Worm (Caenorhabditis elegans): ENCODE results near the gene C14C10.5.

C14C10.5 gene

DNA sequence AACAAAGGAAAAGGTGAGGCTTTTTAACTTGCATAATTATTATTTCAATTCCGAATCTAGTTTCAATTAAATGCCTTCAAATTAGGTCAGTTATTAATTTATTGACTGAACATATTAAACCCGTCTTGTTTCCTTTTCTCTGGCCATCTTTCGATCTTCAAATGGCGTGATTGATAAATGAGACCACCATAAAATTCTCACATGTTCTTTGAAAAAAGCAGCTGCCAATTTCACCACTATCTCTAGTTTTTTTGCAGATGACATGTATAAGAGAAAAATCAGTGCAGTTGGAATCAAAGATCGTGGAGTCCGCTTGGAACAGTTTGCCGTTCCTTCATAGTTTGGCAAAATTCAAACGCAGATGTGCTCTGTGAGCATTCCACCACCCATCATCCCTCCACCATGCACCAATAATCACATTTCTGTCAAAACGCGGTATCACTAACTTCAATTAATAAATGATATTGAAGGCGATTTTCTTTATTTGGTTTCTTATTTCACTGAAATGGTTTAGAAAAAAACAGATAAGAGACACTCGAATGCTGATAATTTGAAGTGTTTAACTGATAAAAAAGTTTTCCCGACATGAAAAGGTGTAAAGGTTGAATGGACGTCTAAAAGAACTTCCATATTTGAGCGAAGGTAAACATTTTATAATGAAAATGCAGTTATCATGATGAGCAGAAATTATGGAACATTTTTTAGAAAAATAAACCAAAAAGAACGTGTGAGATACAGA lies 37.9 kb downstream of the C14C10.5 start (continued):
- no peak for TF ChIP-seq zag-1 (tag; optimal IDR thresholded peaks at IDR 0.05)
- TF ChIP-seq aly-2 (tag; optimal IDR thresholded peaks at IDR 0.05) = no peak
- no peak for TF ChIP-seq ceh-16 (tag; optimal IDR thresholded peaks at IDR 0.05)
- TF ChIP-seq sma-9 (GFP tag; optimal IDR thresholded peaks at IDR 0.05) = peak; percentile 67
- no peak for TF ChIP-seq sma-9 (tag; optimal IDR thresholded peaks at IDR 0.05)
- TF ChIP-seq nhr-11 (tag; optimal IDR thresholded peaks at IDR 0.05) = no peak
- no peak for TF ChIP-seq blmp-1 (tag; optimal IDR thresholded peaks at IDR 0.05; ENCODE audit: insufficient read depth)
- TF ChIP-seq egl-27 (tag; optimal IDR thresholded peaks at IDR 0.05) = peak; percentile 37
- TF ChIP-seq nhr-237 (tag; optimal IDR thresholded peaks at IDR 0.05) = no peak
- TF ChIP-seq mbf-1 (tag; optimal IDR thresholded peaks at IDR 0.05) = no peak
- TF ChIP-seq nhr-21 (tag; optimal IDR thresholded peaks at IDR 0.05) = no peak
- no peak for TF ChIP-seq ZK546.5 (tag; optimal IDR thresholded peaks at IDR 0.05)
- TF ChIP-seq ztf-1 (GFP tag; conservative IDR thresholded peaks at IDR 0.05) = no peak
- TF ChIP-seq ama-1 (optimal IDR thresholded peaks at IDR 0.05) = no peak

DNA sequence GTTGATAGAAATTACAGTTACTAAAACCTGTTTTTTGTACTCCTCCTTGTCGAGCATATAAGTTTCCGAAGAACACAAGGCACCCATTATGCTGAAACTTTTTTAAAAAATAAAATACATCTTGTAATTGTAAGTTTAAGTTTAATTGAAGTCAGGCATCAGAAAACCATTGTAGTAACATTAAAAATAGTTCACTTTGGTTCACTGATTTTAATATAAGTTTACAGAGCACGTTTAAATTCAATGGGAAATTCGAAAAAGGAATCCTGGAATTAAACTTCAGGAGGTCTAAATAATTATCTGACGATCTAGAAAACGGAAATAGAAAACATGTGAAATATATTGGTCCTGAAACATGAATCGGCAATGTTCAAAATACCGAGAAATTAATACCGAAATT lies 40.4 kb downstream of the C14C10.5 start, which contains the start of gene gpa-8:
Gene gpa-8, minus strand, starts transcription at position 101 of the 400 bp plus-strand sequence.
- TF ChIP-seq unc-62 (GFP tag; optimal IDR thresholded peaks at IDR 0.05) (no peak), lsy-2 (tag; optimal IDR thresholded peaks at IDR 0.05) (no peak), blmp-1 (tag; optimal IDR thresholded peaks at IDR 0.05; ENCODE audit: insufficient read depth) (no peak), sem-4 (tag; optimal IDR thresholded peaks at IDR 0.05) (no peak), nhr-25 (tag; optimal IDR thresholded peaks at IDR 0.05) (no peak), ztf-1 (GFP tag; conservative IDR thresholded peaks at IDR 0.05) (no peak), Y55F3AM.14 (GFP tag; optimal IDR thresholded peaks at IDR 0.05) (no peak), nhr-23 (tag; optimal IDR thresholded peaks at IDR 0.05) (no peak), skn-1 (tag; optimal IDR thresholded peaks at IDR 0.05) (no peak), elt-3 (tag; optimal IDR thresholded peaks at IDR 0.05) (no peak)

DNA sequence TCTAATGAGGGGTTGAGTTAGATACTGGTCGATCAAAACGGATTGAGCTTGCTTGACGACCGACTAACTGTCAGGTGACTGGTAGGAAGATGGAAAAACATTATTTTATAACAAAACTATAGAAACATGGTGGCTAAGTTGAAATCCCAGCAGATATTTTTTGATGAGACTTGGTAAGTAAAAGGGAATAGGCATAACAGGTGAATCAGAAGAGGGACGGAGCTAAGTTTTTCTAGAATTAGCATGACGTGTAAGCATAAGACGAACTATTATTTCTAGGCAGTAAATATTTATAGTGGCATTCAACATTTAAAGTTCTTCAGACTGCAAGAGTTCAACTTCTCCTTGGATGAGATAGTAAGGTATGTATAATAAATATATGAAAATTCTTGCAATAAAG lies 44.5 kb downstream of the C14C10.5 start, which contains the start of gene F56H9.8:
Gene F56H9.8, plus strand, starts transcription at position 301 of the 400 bp plus-strand sequence.
- TF ChIP-seq unc-55 (GFP tag; optimal IDR thresholded peaks at IDR 0.05) (no peak), mdl-1 (tag; optimal IDR thresholded peaks at IDR 0.05) (no peak), unc-39 (tag; optimal IDR thresholded peaks at IDR 0.05) (no peak)

DNA sequence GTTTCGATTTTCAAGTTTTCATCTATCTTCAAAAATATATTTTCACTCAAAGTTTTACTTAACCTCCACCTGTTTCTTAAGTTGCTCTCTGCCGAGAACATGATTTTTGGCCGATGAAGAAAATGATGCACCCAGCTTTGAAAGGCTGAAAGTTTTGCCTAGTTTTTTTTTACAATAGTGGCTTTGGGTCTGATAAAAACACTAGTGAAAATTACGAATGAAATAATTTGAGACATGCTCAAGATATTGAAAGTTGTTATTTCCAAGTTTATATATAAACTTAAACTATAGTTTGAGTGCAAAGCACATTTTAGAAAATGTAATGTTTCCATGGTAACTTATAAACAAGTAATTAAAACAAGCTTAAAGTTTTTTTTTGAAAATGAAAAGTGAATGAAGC lies 49.2 kb downstream of the C14C10.5 start, which contains the start of gene gpa-9:
Gene gpa-9, minus strand, starts transcription at position 101 of the 400 bp plus-strand sequence.
- TF ChIP-seq sma-9 (GFP tag; optimal IDR thresholded peaks at IDR 0.05) (no peak), sma-9 (tag; optimal IDR thresholded peaks at IDR 0.05) (no peak), ZK546.5 (tag; optimal IDR thresholded peaks at IDR 0.05) (no peak), sem-4 (tag; optimal IDR thresholded peaks at IDR 0.05) (no peak), unc-55 (GFP tag; optimal IDR thresholded peaks at IDR 0.05) (no peak), lsy-2 (tag; optimal IDR thresholded peaks at IDR 0.05) (no peak), Y55F3AM.14 (GFP tag; optimal IDR thresholded peaks at IDR 0.05) (no peak), ztf-4 (tag; optimal IDR thresholded peaks at IDR 0.05) (no peak), nhr-10 (tag; optimal IDR thresholded peaks at IDR 0.05) (no peak), peb-1 (tag; optimal IDR thresholded peaks at IDR 0.05) (no peak), mbf-1 (tag; optimal IDR thresholded peaks at IDR 0.05) (no peak), aly-2 (tag; optimal IDR thresholded peaks at IDR 0.05) (no peak), lin-13 (GFP tag; optimal IDR thresholded peaks at IDR 0.05) (no peak), blmp-1 (tag; optimal IDR thresholded peaks at IDR 0.05; ENCODE audit: insufficient read depth) (no peak), zag-1 (tag; optimal IDR thresholded peaks at IDR 0.05) (no peak), nhr-6 (tag; optimal IDR thresholded peaks at IDR 0.05) (no peak), ama-1 (optimal IDR thresholded peaks at IDR 0.05) (no peak), ceh-16 (tag; optimal IDR thresholded peaks at IDR 0.05) (no peak), dmd-4 (tag; optimal IDR thresholded peaks at IDR 0.05) (no peak), nhr-237 (tag; optimal IDR thresholded peaks at IDR 0.05) (no peak), sma-3 (GFP tag; optimal IDR thresholded peaks at IDR 0.05) (no peak)

- TF ChIP-seq lsy-2 (tag; optimal IDR thresholded peaks at IDR 0.05) (peak in 1 of 2 experiments; percentile 59), gmeb-1 (tag; optimal IDR thresholded peaks at IDR 0.05) (no peak), nhr-21 (tag; optimal IDR thresholded peaks at IDR 0.05) (no peak), dmd-4 (tag; optimal IDR thresholded peaks at IDR 0.05) (no peak), ztf-1 (GFP tag; conservative IDR thresholded peaks at IDR 0.05) (no peak), crh-2 (tag; optimal IDR thresholded peaks at IDR 0.05) (no peak), nhr-6 (tag; optimal IDR thresholded peaks at IDR 0.05) (no peak), ZK546.5 (tag; optimal IDR thresholded peaks at IDR 0.05) (no peak), nhr-237 (tag; optimal IDR thresholded peaks at IDR 0.05) (no peak), mbf-1 (tag; optimal IDR thresholded peaks at IDR 0.05) (no peak), snpc-4 (tag; optimal IDR thresholded peaks at IDR 0.05) (peak; percentile 20), alr-1 (tag; optimal IDR thresholded peaks at IDR 0.05) (no peak), sem-4 (tag; optimal IDR thresholded peaks at IDR 0.05) (no peak), nhr-25 (tag; optimal IDR thresholded peaks at IDR 0.05) (no peak), sma-3 (GFP tag; optimal IDR thresholded peaks at IDR 0.05) (no peak), unc-62 (GFP tag; optimal IDR thresholded peaks at IDR 0.05) (no peak), fos-1 (tag; optimal IDR thresholded peaks at IDR 0.05) (peak; percentile 46), aly-2 (tag; optimal IDR thresholded peaks at IDR 0.05) (no peak), Y55F3AM.14 (GFP tag; optimal IDR thresholded peaks at IDR 0.05) (no peak), nhr-129 (tag; optimal IDR thresholded peaks at IDR 0.05) (peak; percentile 54), lin-11 (tag; optimal IDR thresholded peaks at IDR 0.05) (no peak), ztf-4 (tag; optimal IDR thresholded peaks at IDR 0.05) (no peak), nhr-11 (tag; optimal IDR thresholded peaks at IDR 0.05) (no peak), skn-1 (tag; optimal IDR thresholded peaks at IDR 0.05) (no peak), mdl-1 (tag; optimal IDR thresholded peaks at IDR 0.05) (no peak), peb-1 (tag; optimal IDR thresholded peaks at IDR 0.05) (no peak), nhr-23 (tag; optimal IDR thresholded peaks at IDR 0.05) (no peak), elt-3 (tag; optimal IDR thresholded peaks at IDR 0.05) (no peak), unc-55 (GFP tag; optimal IDR thresholded peaks at IDR 0.05) (peak; percentile 60)
These were observed 49.6 kb downstream of the C14C10.5 start, which contains the start of gene lin-25 for ce11 chrV:12649636-12650035. lin-25 (plus strand) TSS chrV:12649925.

Data from whole organism, L2 larva.